Fruit fly (Drosophila melanogaster): ENCODE data around the gene Ugt36E1.

- no peak for TF ChIP-seq lola (GFP tag; optimal IDR thresholded peaks at IDR 0.05)
- no peak for TF ChIP-seq usp (GFP tag; optimal IDR thresholded peaks at IDR 0.05)
Observed at dm6 chr2L:18839143-18839872, 12.7 kb downstream of the Ugt36E1 start, which contains the start of gene CG10600.

Data from whole organism, wandering third instar larva.